Fruit fly (Drosophila melanogaster): ENCODE data around the gene Ir94b.
A peak's percentile ranks its signal among the peaks of the same experiment; 100 is the strongest.

Ir94b gene

DNA sequence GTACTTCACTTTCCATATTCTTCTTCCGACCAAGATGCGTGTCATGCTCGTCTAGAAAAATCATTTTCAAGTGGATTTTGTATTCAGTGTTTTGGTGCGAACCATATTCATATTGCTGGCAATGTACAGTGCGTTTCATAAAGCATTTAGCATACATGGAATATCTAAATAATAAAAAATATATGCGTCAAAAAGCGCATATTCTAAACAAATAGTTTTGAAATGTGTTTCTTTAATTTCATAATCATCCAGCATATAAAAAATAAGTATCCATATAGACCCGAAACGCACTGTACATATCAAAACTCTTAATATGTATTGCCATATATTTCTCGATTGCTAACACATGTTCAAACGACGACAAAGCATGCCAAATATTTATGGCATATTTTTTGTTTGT, 4.2 kb upstream of the Ir94b start (continued):
- TF ChIP-seq CG6272 (GFP tag; IDR thresholded peaks at IDR 0.05), result no peak
- peak; percentile 56 for TF ChIP-seq ttk (GFP tag; IDR thresholded peaks at IDR 0.05)
- peak; percentile 31; the same call in 1 of the 2 replicates for TF ChIP-seq H2.0 (GFP tag; IDR thresholded peaks at IDR 0.05)
- TF ChIP-seq Gug (GFP tag; IDR thresholded peaks at IDR 0.05), result peak; percentile 23; the same call in 1 of the 4 replicates
- TF ChIP-seq CG12299 (tag; optimal IDR thresholded peaks at IDR 0.05), result peak; percentile 9
- peak; percentile 59 for TF ChIP-seq CG10147 (GFP tag; optimal IDR thresholded peaks at IDR 0.05)
- TF ChIP-seq ind (GFP tag; optimal IDR thresholded peaks at IDR 0.05), result peak; percentile 80
- peak; percentile 31 for TF ChIP-seq cwo (GFP tag; optimal IDR thresholded peaks at IDR 0.05)
- TF ChIP-seq Ets65A (GFP tag), result peak; percentile 79
- TF ChIP-seq CG7839 (tag; optimal IDR thresholded peaks at IDR 0.05), result peak; percentile 83
- peak; percentile 79 for TF ChIP-seq sob (GFP tag; IDR thresholded peaks at IDR 0.05)
- no peak for TF ChIP-seq CG8924 (tag; optimal IDR thresholded peaks at IDR 0.05)
- peak; percentile 11 for TF ChIP-seq pho (GFP tag; optimal IDR thresholded peaks at IDR 0.05)
- no peak for TF ChIP-seq prd (optimal IDR thresholded peaks at IDR 0.05)
- peak; percentile 73 for TF ChIP-seq prd (GFP tag; IDR thresholded peaks at IDR 0.05)
- TF ChIP-seq CG4730 (GFP tag; IDR thresholded peaks at IDR 0.05), result 0 out of 2 replicates have a peak, but pooled peaks have one; percentile 29
- TF ChIP-seq CG4424 (GFP tag; optimal IDR thresholded peaks at IDR 0.05), result peak; percentile 41
- TF ChIP-seq fd96Cb (tag; optimal IDR thresholded peaks at IDR 0.05), result peak; percentile 57
- no peak for TF ChIP-seq CG14710 (tag; optimal IDR thresholded peaks at IDR 0.05)
- no peak for TF ChIP-seq jing (GFP tag; optimal IDR thresholded peaks at IDR 0.05)
- peak; percentile 45; the same call in 1 of the 3 replicates for TF ChIP-seq C15 (GFP tag; IDR thresholded peaks at IDR 0.05)
- peak; percentile 64 for TF ChIP-seq CG17328 (GFP tag; IDR thresholded peaks at IDR 0.05)
- TF ChIP-seq Vsx1 (GFP tag; optimal IDR thresholded peaks at IDR 0.05), result no peak
- peak; percentile 82 for TF ChIP-seq sens (GFP tag)
- peak; percentile 18 for TF ChIP-seq Camta (GFP tag; optimal IDR thresholded peaks at IDR 0.05)
- peak in 1 of 2 experiments; percentile 75 for TF ChIP-seq Hr51 (GFP tag; optimal IDR thresholded peaks at IDR 0.05)
- peak; percentile 65 for TF ChIP-seq CoRest (tag; optimal IDR thresholded peaks at IDR 0.05)
- peak; percentile 12 for TF ChIP-seq mirr (GFP tag; optimal IDR thresholded peaks at IDR 0.05)
- peak; percentile 17 for TF ChIP-seq CG1603 (tag; optimal IDR thresholded peaks at IDR 0.05)
- TF ChIP-seq CG7357 (GFP tag; IDR thresholded peaks at IDR 0.05), result 0 out of 3 replicates have a peak, but pooled peaks have one; percentile 43
- TF ChIP-seq CG14050 (GFP tag; IDR thresholded peaks at IDR 0.05), result 0 out of 3 replicates have a peak, but pooled peaks have one; percentile 11
- peak in 1 of 2 experiments; percentile 43 for TF ChIP-seq eve (GFP tag; optimal IDR thresholded peaks at IDR 0.05)
- peak; percentile 37 for TF ChIP-seq CG17568 (GFP tag; optimal IDR thresholded peaks at IDR 0.05)
- TF ChIP-seq kay (GFP tag; optimal IDR thresholded peaks at IDR 0.05), result peak; percentile 10
- peak; percentile 59 for TF ChIP-seq HHEX (GFP tag; optimal IDR thresholded peaks at IDR 0.05)
- peak; percentile 46 for TF ChIP-seq CG6813 (GFP tag; optimal IDR thresholded peaks at IDR 0.05)
- TF ChIP-seq Deaf1 (tag; optimal IDR thresholded peaks at IDR 0.05), result peak; percentile 31
- peak; percentile 37 for TF ChIP-seq Sox100B (GFP tag; optimal IDR thresholded peaks at IDR 0.05)
- TF ChIP-seq tx (GFP tag; optimal IDR thresholded peaks at IDR 0.05), result no peak
- TF ChIP-seq Ada2b (GFP tag; IDR thresholded peaks at IDR 0.05), result peak; percentile 70
- TF ChIP-seq gro (GFP tag; optimal IDR thresholded peaks at IDR 0.05), result no peak
- peak; percentile 38; the same call in 1 of the 2 replicates for TF ChIP-seq CG32767 (GFP tag; IDR thresholded peaks at IDR 0.05)
- TF ChIP-seq scrt (GFP tag; optimal IDR thresholded peaks at IDR 0.05), result peak; percentile 49
- TF ChIP-seq klu (GFP tag; IDR thresholded peaks at IDR 0.05), result peak; percentile 37; the same call in 1 of the 2 replicates
- no peak for TF ChIP-seq usp (GFP tag; optimal IDR thresholded peaks at IDR 0.05)
- peak; percentile 37 for TF ChIP-seq CG10274 (GFP tag; optimal IDR thresholded peaks at IDR 0.05)
- peak; percentile 47 for TF ChIP-seq schlank (tag; optimal IDR thresholded peaks at IDR 0.05)
- peak; percentile 45 for TF ChIP-seq CG10209 (GFP tag; optimal IDR thresholded peaks at IDR 0.05)
- TF ChIP-seq CG11696 (GFP tag; IDR thresholded peaks at IDR 0.05), result 0 out of 2 replicates have a peak, but pooled peaks have one; percentile 23
- TF ChIP-seq CG6683 (GFP tag; optimal IDR thresholded peaks at IDR 0.05), result no peak
- peak; percentile 32 for TF ChIP-seq eyg (GFP tag; optimal IDR thresholded peaks at IDR 0.05)

Measured in whole organism, embryonic.